Worm (Caenorhabditis elegans): ENCODE measurements around the gene clk-1.
A peak's percentile ranks its signal among the peaks of the same experiment; 100 is the strongest.

ce11 chrIII:5230415-5230814 lies 47.3 kb upstream of the clk-1 start, which contains the start of gene prmt-5:
- TF ChIP-seq nhr-71 (tag; optimal IDR thresholded peaks at IDR 0.05) (peak; percentile 51), nhr-237 (tag; optimal IDR thresholded peaks at IDR 0.05) (no peak), mab-9 (GFP tag; IDR thresholded peaks at IDR 0.05) (no peak), pqm-1 (tag; optimal IDR thresholded peaks at IDR 0.05) (no peak), nhr-77 (tag; optimal IDR thresholded peaks at IDR 0.05) (no peak)

Measured in whole organism, L1 larva.